Worm (Caenorhabditis elegans) whole organism, L4 larva: ENCODE data around the gene C35A5.10.

ENCODE experiments used
- D1046.2 ChIP-seq: fragments of 200-800 bp; sonication (Bioruptor generic); IDR thresholded peaks from 2 replicates; pipeline ENCODE4 v1.3.6; 2022; ENCODE audit warnings: missing genetic modification characterization, missing compliant biosample characterization
- F10B5.3 ChIP-seq: sonication (generic microtip); optimal IDR thresholded peaks from 2 replicates; lab custom pipeline; 2016; ENCODE audit warnings: mild to moderate bottlenecking, missing genetic modification characterization, missing compliant biosample characterization
- F37D6.2 ChIP-seq: sonication (generic microtip); optimal IDR thresholded peaks from 2 replicates; lab custom pipeline; 2016; ENCODE audit warnings: mild to moderate bottlenecking, missing genetic modification characterization, missing compliant biosample characterization
- F49E8.2 ChIP-seq: sonication (generic microtip); optimal IDR thresholded peaks from 2 replicates; lab custom pipeline; 2016; ENCODE audit warnings: missing compliant biosample characterization, mild to moderate bottlenecking, missing genetic modification characterization, borderline replicate concordance
- T26A8.4 ChIP-seq: fragments of 200-800 bp; sonication (Bioruptor generic); IDR thresholded peaks from 2 replicates; pipeline ENCODE4 v1.3.6; 2022; ENCODE audit warnings: missing genetic modification characterization, missing compliant biosample characterization
- Y105C5A.15 ChIP-seq: fragments of 200-800 bp; sonication (Bioruptor generic); IDR thresholded peaks from 2 replicates; pipeline ENCODE4 v1.3.6; 2022; ENCODE audit warnings: missing genetic modification characterization, missing compliant biosample characterization
- ZK337.2 ChIP-seq: fragments of 200-800 bp; sonication (Bioruptor generic); IDR thresholded peaks from 2 replicates; pipeline ENCODE4 v1.3.6; 2022; ENCODE audit warnings: missing genetic modification reagents, missing genetic modification characterization, missing compliant biosample characterization
- aha-1 ChIP-seq: fragments of 150-350 bp; peaks from one replicate; lab custom pipeline; 2014; ENCODE audit warnings: missing biosample characterization, missing genetic modification characterization
- ceh-44 ChIP-seq: fragments of 200-800 bp; sonication (Bioruptor generic); IDR thresholded peaks from 2 replicates; pipeline ENCODE4 v1.3.6; 2022; ENCODE audit warnings: missing genetic modification reagents, missing genetic modification characterization, missing compliant biosample characterization
- daf-16 ChIP-seq, 3 experiments: sonication (generic microtip); optimal IDR thresholded peaks; 2 replicates each; lab custom pipeline; 2016 to 2017; ENCODE audit warnings: missing genetic modification characterization in 3 of 3, missing genetic modification reagents in 3 of 3, mild to moderate bottlenecking in 2 of 3, missing compliant biosample characterization in 2 of 3, missing biosample characterization in 1 of 3, moderate library complexity in 1 of 3
- dmd-6 ChIP-seq: fragments of 200-800 bp; sonication (Bioruptor generic); IDR thresholded peaks from 2 replicates; pipeline ENCODE4 v1.3.6; 2022; ENCODE audit warnings: missing genetic modification reagents, missing genetic modification characterization, missing compliant biosample characterization
- dpl-1 ChIP-seq: fragments of 150-350 bp; optimal IDR thresholded peaks from 2 replicates; lab custom pipeline; 2014; ENCODE audit warnings: missing biosample characterization, missing genetic modification reagents, missing genetic modification characterization
- dve-1 ChIP-seq: sonication (generic microtip); optimal IDR thresholded peaks from 2 replicates; lab custom pipeline; 2017; ENCODE audit warnings: antibody characterized with exemption, mild to moderate bottlenecking, missing genetic modification characterization, missing compliant biosample characterization; ENCODE audit not compliant: insufficient read depth
- fos-1 ChIP-seq: fragments of 150-350 bp; optimal IDR thresholded peaks from 2 replicates; lab custom pipeline; 2014; ENCODE audit warnings: missing biosample characterization, missing genetic modification characterization
- hlh-11 ChIP-seq: fragments of 200-800 bp; sonication (Bioruptor generic); optimal IDR thresholded peaks from 2 replicates; lab custom pipeline; 2018; ENCODE audit warnings: mild to moderate bottlenecking, missing genetic modification characterization, missing compliant biosample characterization
- hlh-30 ChIP-seq: sonication (generic microtip); optimal IDR thresholded peaks from 2 replicates; lab custom pipeline; 2017; ENCODE audit warnings: antibody characterized with exemption, mild to moderate bottlenecking, missing genetic modification characterization, missing compliant biosample characterization; ENCODE audit not compliant: insufficient read depth
- lin-13 ChIP-seq: fragments of 150-350 bp; optimal IDR thresholded peaks from 2 replicates; lab custom pipeline; 2014; ENCODE audit warnings: missing biosample characterization, missing genetic modification reagents, missing genetic modification characterization
- lin-38 ChIP-seq: fragments of 200-800 bp; sonication (Bioruptor generic); IDR thresholded peaks from 2 replicates; pipeline ENCODE4 v1.3.6; 2022; ENCODE audit warnings: missing genetic modification reagents, missing genetic modification characterization, missing compliant biosample characterization
- mdl-1 ChIP-seq, 2 experiments: fragments of 150-350 bp in 1 of 2; sonication (generic microtip) in 1 of 2; optimal IDR thresholded peaks; 2 replicates each; lab custom pipeline; 2014 to 2017; ENCODE audit warnings: missing biosample characterization in 2 of 2, missing genetic modification characterization in 2 of 2
- mes-2 ChIP-seq: sonication (generic microtip); optimal IDR thresholded peaks from 2 replicates; lab custom pipeline; 2016; ENCODE audit warnings: missing genotype, mild to moderate bottlenecking, missing genetic modification characterization, missing compliant biosample characterization; ENCODE audit not compliant: poor library complexity, severe bottlenecking
- nhr-102 ChIP-seq: sonication (generic microtip); optimal IDR thresholded peaks from 2 replicates; lab custom pipeline; 2016; ENCODE audit warnings: mild to moderate bottlenecking, missing genetic modification characterization, moderate library complexity, missing compliant biosample characterization
- nhr-25 ChIP-seq: sonication (generic microtip); optimal IDR thresholded peaks from 2 replicates; lab custom pipeline; 2017; ENCODE audit warnings: missing genetic modification characterization, mild to moderate bottlenecking, missing compliant biosample characterization, antibody characterized with exemption, moderate library complexity, borderline replicate concordance; ENCODE audit not compliant: insufficient read depth
- nhr-28 ChIP-seq: fragments of 150-350 bp; optimal IDR thresholded peaks from 2 replicates; lab custom pipeline; 2014; ENCODE audit warnings: missing biosample characterization, missing genetic modification characterization
- nhr-48 ChIP-seq: sonication (generic microtip); optimal IDR thresholded peaks from 2 replicates; lab custom pipeline; 2016; ENCODE audit warnings: mild to moderate bottlenecking, missing genetic modification characterization, missing compliant biosample characterization
- pha-4 ChIP-seq, 2 experiments: fragments of 150-350 bp in 1 of 2; fragments of 200-800 bp in 1 of 2; sonication (Bioruptor generic) in 1 of 2; IDR thresholded peaks in 1 of 2; optimal IDR thresholded peaks in 1 of 2; 2 replicates each; pipeline versions ENCODE4 v1.3.6 to Lab custom; 2014 to 2022; ENCODE audit warnings: missing genetic modification characterization in 2 of 2, missing genetic modification reagents in 2 of 2, missing biosample characterization in 1 of 2, missing compliant biosample characterization in 1 of 2
- php-3 ChIP-seq: fragments of 200-800 bp; sonication (Bioruptor generic); IDR thresholded peaks from 2 replicates; pipeline ENCODE4 v1.3.6; 2022; ENCODE audit warnings: missing genetic modification reagents, missing genetic modification characterization, missing compliant biosample characterization
- pqm-1 ChIP-seq: sonication (generic microtip); optimal IDR thresholded peaks from 2 replicates; lab custom pipeline; 2017; ENCODE audit warnings: missing biosample characterization, missing genetic modification characterization
- set-16 ChIP-seq: fragments of 200-800 bp; sonication (Bioruptor generic); IDR thresholded peaks from 2 replicates; pipeline ENCODE4 v1.3.6; 2022; ENCODE audit warnings: missing genetic modification reagents, missing genetic modification characterization, missing compliant biosample characterization
- snpc-1.2 ChIP-seq: fragments of 200-800 bp; sonication (Bioruptor generic); IDR thresholded peaks from 2 replicates; pipeline ENCODE4 v1.3.6; 2022; ENCODE audit warnings: missing genetic modification reagents, missing genetic modification characterization, missing compliant biosample characterization
- tag-97 ChIP-seq: fragments of 200-800 bp; sonication (Bioruptor generic); IDR thresholded peaks from 2 replicates; pipeline ENCODE4 v1.3.6; 2022; ENCODE audit warnings: missing genetic modification characterization, missing compliant biosample characterization
- unc-39 ChIP-seq: sonication (generic microtip); optimal IDR thresholded peaks from 2 replicates; lab custom pipeline; 2017; ENCODE audit warnings: missing biosample characterization, missing genetic modification characterization
- zip-11 ChIP-seq: fragments of 200-800 bp; sonication (Bioruptor generic); IDR thresholded peaks from 2 replicates; pipeline ENCODE4 v1.3.6; 2022; ENCODE audit warnings: missing genetic modification characterization, missing compliant biosample characterization
- ztf-11 ChIP-seq: fragments of 150-350 bp; optimal IDR thresholded peaks from 2 replicates; lab custom pipeline; 2014; ENCODE audit warnings: missing biosample characterization, missing genetic modification characterization

Gene C35A5.10

ce11 chrV:10483995-10484394 is 20.0 kb upstream of the C35A5.10 start (continued):
- TF ChIP-seq lin-38 (GFP tag; lab: Robert Waterston, UW) (no peak), mes-2 (no peak), D1046.2 (GFP tag; lab: Robert Waterston, UW) (no peak), F10B5.3 (tag; lab: Kevin White, UChicago) (no peak), tag-97 (GFP tag; lab: Robert Waterston, UW) (no peak), fos-1 (tag; lab: Kevin White, UChicago) (no peak), T26A8.4 (GFP tag; lab: Robert Waterston, UW) (no peak), lin-13 (no peak), nhr-48 (peak; percentile 2), ZK337.2 (no peak), pha-4 (GFP tag; IDR thresholded peaks at IDR 0.05; lab: Robert Waterston, UW) (peak; percentile 23; the same call in 1 of the 2 replicates), pha-4 (tag; optimal IDR thresholded peaks at IDR 0.05; lab: Kevin White, UChicago) (no peak), daf-16 (GFP tag; optimal IDR thresholded peaks at IDR 0.05; lab: Kevin White, UChicago) (no peak), daf-16 (tag; optimal IDR thresholded peaks at IDR 0.05; lab: Kevin White, UChicago) (peak; percentile 73), Y105C5A.15 (GFP tag; lab: Robert Waterston, UW) (no peak), ztf-11 (no peak), dve-1 (tag; lab: Kevin White, UChicago) (peak; percentile 55), pqm-1 (tag; lab: Kevin White, UChicago) (peak; percentile 91), nhr-25 (tag; lab: Kevin White, UChicago) (no peak), set-16 (no peak), nhr-102 (peak; percentile 19)

- TF ChIP-seq mdl-1 (tag; optimal IDR thresholded peaks at IDR 0.05; lab: Kevin White, UChicago) = no peak
- no peak for TF ChIP-seq daf-16 (GFP tag; optimal IDR thresholded peaks at IDR 0.05; lab: Kevin White, UChicago)
- TF ChIP-seq daf-16 (tag; optimal IDR thresholded peaks at IDR 0.05; lab: Kevin White, UChicago) = peak; percentile 31
Measured at ce11 chrV:10484640-10485039, 19.4 kb upstream of the C35A5.10 start, which contains the start of gene Y32F6B.1. Gene Y32F6B.1 (minus strand): TSS chrV:10484740.

- no peak for TF ChIP-seq F49E8.2 (tag; lab: Kevin White, UChicago)
- peak; percentile 75 for TF ChIP-seq php-3
- peak; percentile 17 for TF ChIP-seq nhr-102
- TF ChIP-seq dmd-6 (GFP tag; lab: Robert Waterston, UW) = peak; percentile 31; the same call in 1 of the 2 replicates
- TF ChIP-seq nhr-48 = peak; percentile 55
- TF ChIP-seq hlh-11 (tag; lab: Kevin White, UChicago) = peak; percentile 70
- peak; percentile 94 for TF ChIP-seq aha-1 (tag; lab: Kevin White, UChicago)
- no peak for TF ChIP-seq dpl-1 (GFP tag; lab: Kevin White, UChicago)
- peak; percentile 42 for TF ChIP-seq dve-1 (tag; lab: Kevin White, UChicago)
- no peak for TF ChIP-seq daf-16 (GFP tag; optimal IDR thresholded peaks at IDR 0.05; lab: Kevin White, UChicago)
- TF ChIP-seq daf-16 (tag; optimal IDR thresholded peaks at IDR 0.05; lab: Kevin White, UChicago) = peak; percentile 74
- TF ChIP-seq ceh-44 (GFP tag; lab: Robert Waterston, UW) = no peak
- TF ChIP-seq unc-39 (tag; lab: Kevin White, UChicago) = no peak
- TF ChIP-seq snpc-1.2 = no peak
- TF ChIP-seq pqm-1 (tag; lab: Kevin White, UChicago) = peak; percentile 53
- peak; percentile 71 for TF ChIP-seq nhr-28
- TF ChIP-seq, all 104 proteins: peak for 10
Measured at ce11 chrV:10485389-10485788, 18.6 kb upstream of the C35A5.10 start.

ce11 chrV:10489998-10490397 is 14.0 kb upstream of the C35A5.10 start, which contains the start of gene ncx-5:
Gene ncx-5 (minus strand): TSS chrV:10490098.
- no peak for TF ChIP-seq F37D6.2 (tag; lab: Kevin White, UChicago)
- TF ChIP-seq nhr-25 (tag; lab: Kevin White, UChicago) = no peak
- no peak for TF ChIP-seq hlh-30 (tag; lab: Kevin White, UChicago)
- TF ChIP-seq tag-97 (GFP tag; lab: Robert Waterston, UW) = no peak
- no peak for TF ChIP-seq zip-11 (GFP tag; lab: Robert Waterston, UW)
